Fruit fly (Drosophila melanogaster) whole organism: ENCODE data around the gene CG9616.

ENCODE experiments used
- Dll ChIP-seq: fragments of >200 bp; optimal IDR thresholded peaks from 2 replicates; lab custom pipeline; 2017
- EcR ChIP-seq, 2 experiments: fragments of >200 bp; optimal IDR thresholded peaks; 2 replicates each; lab custom pipeline; 2017; ENCODE audit warnings: missing biosample characterization in 2 of 2, missing genetic modification characterization in 2 of 2, missing genetic modification reagents in 2 of 2
- pan ChIP-seq: fragments of >200 bp; optimal IDR thresholded peaks from 2 replicates; lab custom pipeline; 2017
- usp ChIP-seq: fragments of >200 bp; optimal IDR thresholded peaks from 2 replicates; lab custom pipeline; 2017; ENCODE audit warnings: missing biosample characterization, missing genetic modification characterization, mixed read lengths

- TF ChIP-seq pan (lab: Kevin White, UChicago): no peak
- TF ChIP-seq EcR (GFP tag; optimal IDR thresholded peaks at IDR 0.05; lab: Kevin White, UChicago): no peak
- no peak for TF ChIP-seq usp
- TF ChIP-seq Dll: no peak
These were observed 34.2 kb upstream of the CG9616 start for dm6 chr3R:14279311-14279998.
